Fruit fly (Drosophila melanogaster) whole organism, wandering third instar larva: ENCODE results near the gene CG34447.
A peak's percentile ranks its signal among the peaks of the same experiment; 100 is the strongest.

Experiments
- CG32264 ChIP-seq: fragments of 200-800 bp; sonication (Bioruptor generic); optimal IDR thresholded peaks from 2 replicates; lab custom pipeline; 2016; ENCODE audit warnings: missing biosample characterization, missing genetic modification characterization
- CG9705 ChIP-seq: fragments of 200-800 bp; sonication (Bioruptor generic); optimal IDR thresholded peaks from 2 replicates; lab custom pipeline; 2018; ENCODE audit warnings: missing biosample characterization, mild to moderate bottlenecking, missing genetic modification characterization
- CrebA ChIP-seq: fragments of 200-800 bp; sonication (Bioruptor generic); optimal IDR thresholded peaks from 2 replicates; lab custom pipeline; 2016; ENCODE audit warnings: missing biosample characterization, mild to moderate bottlenecking, missing genetic modification characterization, borderline replicate concordance
- Dif ChIP-seq: fragments of 200-275, 200-300 bp; sonication (Bioruptor generic); optimal IDR thresholded peaks from 2 replicates; lab custom pipeline; 2018; ENCODE audit warnings: missing biosample characterization, missing genetic modification characterization; ENCODE audit not compliant: partially characterized antibody
- GATAd ChIP-seq: sonication (Bioruptor generic); optimal IDR thresholded peaks from 2 replicates; lab custom pipeline; 2016; ENCODE audit warnings: missing biosample characterization, missing genetic modification characterization
- HLH106 ChIP-seq: fragments of 200-800 bp; optimal IDR thresholded peaks from 3 replicates; lab custom pipeline; 2019; ENCODE audit warnings: missing biosample characterization, mild to moderate bottlenecking, missing genetic modification characterization, moderate library complexity
- Hnf4 ChIP-seq: fragments of 200-800 bp; sonication (Bioruptor generic); optimal IDR thresholded peaks from 2 replicates; lab custom pipeline; 2016; ENCODE audit warnings: missing biosample characterization, mild to moderate bottlenecking, missing genetic modification characterization
- Hr78 ChIP-seq: fragments of >200 bp; optimal IDR thresholded peaks from 2 replicates; lab custom pipeline; 2017; ENCODE audit warnings: missing biosample characterization, missing genetic modification characterization
- Hr83 ChIP-seq: fragments of 200-300 bp; sonication (Bioruptor generic); optimal IDR thresholded peaks from 2 replicates; lab custom pipeline; 2016; ENCODE audit warnings: missing biosample characterization, mild to moderate bottlenecking, missing genetic modification characterization, moderate library complexity; ENCODE audit not compliant: poor library complexity, severe bottlenecking
- Jra ChIP-seq: sonication (Bioruptor generic); optimal IDR thresholded peaks from 2 replicates; lab custom pipeline; 2016; ENCODE audit warnings: missing biosample characterization, missing genetic modification characterization
- Myc ChIP-seq: fragments of >200 bp; optimal IDR thresholded peaks from 2 replicates; lab custom pipeline; 2017
- N ChIP-seq: fragments of >200 bp; optimal IDR thresholded peaks from 2 replicates; lab custom pipeline; 2018; ENCODE audit warnings: missing biosample characterization, missing external identifiers, missing genetic modification characterization
- OdsH ChIP-seq: fragments of 200-800 bp; sonication (Bioruptor generic); optimal IDR thresholded peaks from 2 replicates; lab custom pipeline; 2016; ENCODE audit warnings: missing biosample characterization, mild to moderate bottlenecking, missing genetic modification characterization
- Rel ChIP-seq, 2 experiments: fragments of 200-800 bp; sonication (Bioruptor generic) in 1 of 2; optimal IDR thresholded peaks; 2 replicates in 1 of 2; 3 replicates in 1 of 2; lab custom pipeline; 2016 to 2019; ENCODE audit warnings: mild to moderate bottlenecking in 2 of 2, missing biosample characterization in 2 of 2, missing genetic modification characterization in 2 of 2, moderate library complexity in 1 of 2
- Sp1 ChIP-seq: fragments of 200-800 bp; sonication (Bioruptor generic); optimal IDR thresholded peaks from 3 replicates; lab custom pipeline; 2019; ENCODE audit warnings: missing biosample characterization, mild to moderate bottlenecking, missing genetic modification characterization, moderate library complexity
- br ChIP-seq: fragments of 200-800 bp; sonication (Bioruptor generic); optimal IDR thresholded peaks from 2 replicates; lab custom pipeline; 2016; ENCODE audit warnings: missing biosample characterization, missing genetic modification characterization
- brk ChIP-seq: fragments of 200-800 bp; sonication (Bioruptor generic); optimal IDR thresholded peaks from 2 replicates; lab custom pipeline; 2016; ENCODE audit warnings: missing biosample characterization, mild to moderate bottlenecking, missing genetic modification characterization
- dmrt93B ChIP-seq: fragments of 200-800 bp; sonication (Bioruptor generic); optimal IDR thresholded peaks from 2 replicates; lab custom pipeline; 2018; ENCODE audit warnings: missing biosample characterization, mild to moderate bottlenecking, missing genetic modification characterization
- dsf ChIP-seq: sonication (Bioruptor generic); optimal IDR thresholded peaks from 2 replicates; lab custom pipeline; 2016; ENCODE audit warnings: missing biosample characterization, missing genetic modification characterization, borderline replicate concordance
- ey ChIP-seq: fragments of 200-800 bp; sonication (Bioruptor generic); optimal IDR thresholded peaks from 2 replicates; lab custom pipeline; 2016; ENCODE audit warnings: missing biosample characterization, missing genetic modification characterization
- foxo ChIP-seq, 2 experiments: fragments of 200-800 bp; sonication (Bioruptor generic); optimal IDR thresholded peaks; 2 replicates in 1 of 2; 3 replicates in 1 of 2; lab custom pipeline; 2016 to 2017; ENCODE audit warnings: missing biosample characterization in 2 of 2, missing genetic modification characterization in 2 of 2
- fru ChIP-seq: fragments of 200-800 bp; sonication (Bioruptor generic); optimal IDR thresholded peaks from 3 replicates; lab custom pipeline; 2016; ENCODE audit warnings: missing biosample characterization, mild to moderate bottlenecking, missing genetic modification characterization
- h ChIP-seq: fragments of 200-800 bp; sonication (Bioruptor generic); optimal IDR thresholded peaks from 3 replicates; lab custom pipeline; 2016; ENCODE audit warnings: missing biosample characterization, mild to moderate bottlenecking, missing genetic modification characterization
- jim ChIP-seq: fragments of 175-275, 200-325 bp; sonication (Bioruptor generic); optimal IDR thresholded peaks from 2 replicates; lab custom pipeline; 2016; ENCODE audit warnings: missing biosample characterization, mild to moderate bottlenecking, missing genetic modification characterization
- pan ChIP-seq: fragments of >200 bp; optimal IDR thresholded peaks from 2 replicates; lab custom pipeline; 2017
- psq ChIP-seq: fragments of 200-800 bp; sonication (Bioruptor generic); optimal IDR thresholded peaks from 3 replicates; lab custom pipeline; 2017; ENCODE audit warnings: missing biosample characterization, mild to moderate bottlenecking, missing genetic modification characterization, moderate library complexity
- rgr ChIP-seq: fragments of 200-800 bp; sonication (Bioruptor generic); optimal IDR thresholded peaks from 3 replicates; lab custom pipeline; 2016; ENCODE audit warnings: missing biosample characterization, mild to moderate bottlenecking, missing genetic modification characterization
- sage ChIP-seq: fragments of 200-800 bp; sonication (Bioruptor generic); optimal IDR thresholded peaks from 2 replicates; lab custom pipeline; 2016; ENCODE audit warnings: missing biosample characterization, mild to moderate bottlenecking, missing genetic modification characterization
- sv ChIP-seq: fragments of 200-800 bp; sonication (Bioruptor generic); optimal IDR thresholded peaks from 3 replicates; lab custom pipeline; 2016; ENCODE audit warnings: missing biosample characterization, missing genetic modification characterization
- tai ChIP-seq: sonication (Bioruptor generic); optimal IDR thresholded peaks from 2 replicates; lab custom pipeline; 2016; ENCODE audit warnings: missing biosample characterization, missing genetic modification characterization
- usp ChIP-seq: fragments of >200 bp; optimal IDR thresholded peaks from 2 replicates; lab custom pipeline; 2017; ENCODE audit warnings: missing biosample characterization, missing genetic modification characterization
- woc ChIP-seq: sonication (Bioruptor generic); optimal IDR thresholded peaks from 2 replicates; lab custom pipeline; 2016; ENCODE audit warnings: missing biosample characterization, mild to moderate bottlenecking, missing genetic modification characterization

CG34447 gene

DNA sequence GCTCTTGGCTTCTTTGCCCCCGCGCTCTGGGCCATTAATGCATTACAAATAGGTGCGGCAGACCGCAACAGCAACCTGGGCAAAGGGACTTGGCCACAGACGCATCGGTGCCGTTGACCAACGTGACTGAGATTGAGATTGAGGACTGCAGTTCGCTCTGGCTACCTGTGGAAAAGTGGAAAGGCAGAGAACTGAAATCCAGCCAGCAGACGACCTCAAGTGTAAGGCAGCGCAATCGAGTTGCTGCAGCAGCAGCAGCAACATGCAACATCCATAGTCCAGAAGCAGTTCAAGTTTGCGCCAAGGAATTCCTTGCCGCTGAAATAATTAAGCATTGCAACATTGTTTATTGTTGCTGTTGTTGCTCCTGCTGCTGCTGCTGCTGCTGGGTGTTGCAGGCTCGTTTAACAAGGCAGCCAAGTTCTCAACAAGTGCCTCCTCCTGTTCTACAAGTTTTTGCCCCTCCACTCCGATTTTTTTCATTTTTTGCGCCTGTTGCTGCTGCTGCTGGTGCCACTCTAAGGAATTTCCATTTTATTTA, 5.9 kb upstream of the CG34447 start:
- no peak for TF ChIP-seq Hr83 (GFP tag; lab: Kevin White, UChicago)
- TF ChIP-seq N (GFP tag; lab: Kevin White, UChicago): no peak
- TF ChIP-seq jim (GFP tag; lab: Kevin White, UChicago): no peak
- no peak for TF ChIP-seq dmrt93B (GFP tag; lab: Kevin White, UChicago)
- TF ChIP-seq foxo (GFP tag; optimal IDR thresholded peaks at IDR 0.05; lab: Kevin White, UChicago): no peak
- no peak for TF ChIP-seq Sp1
- no peak for TF ChIP-seq woc (GFP tag; lab: Kevin White, UChicago)
- TF ChIP-seq fru (GFP tag; lab: Kevin White, UChicago): no peak
- no peak for TF ChIP-seq psq (GFP tag; lab: Kevin White, UChicago)
- no peak for TF ChIP-seq h (GFP tag; lab: Kevin White, UChicago)
- no peak for TF ChIP-seq sage (GFP tag; lab: Kevin White, UChicago)
- TF ChIP-seq dsf (GFP tag; lab: Kevin White, UChicago): no peak
- no peak for TF ChIP-seq ey (GFP tag; lab: Kevin White, UChicago)
- TF ChIP-seq tai (GFP tag; lab: Kevin White, UChicago): no peak
- no peak for TF ChIP-seq HLH106 (tag; lab: Kevin White, UChicago)
- no peak for TF ChIP-seq Hr78 (GFP tag; lab: Kevin White, UChicago)
- no peak for TF ChIP-seq Myc (lab: Kevin White, UChicago)

DNA sequence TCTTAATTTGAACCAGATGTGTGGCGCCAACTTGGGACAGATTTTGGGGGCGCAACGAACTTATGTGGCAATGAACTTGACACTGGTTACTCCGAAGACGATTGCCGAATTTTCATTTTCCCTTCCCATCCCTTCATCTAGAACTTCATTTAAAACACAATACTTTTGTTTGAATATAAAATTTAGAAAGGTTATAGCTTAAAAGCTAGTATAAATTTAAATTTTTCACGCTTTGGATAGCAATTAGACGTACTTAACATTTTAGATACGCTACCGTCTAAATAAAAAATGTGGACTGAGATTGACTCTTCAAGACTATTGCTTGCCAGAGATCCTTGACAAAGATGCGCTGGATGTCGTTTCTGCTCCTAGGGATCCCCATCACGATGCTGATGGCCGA, 4.7 kb upstream of the CG34447 start, which contains the start of gene CG44139:
CG44139 (plus strand) TSS at position 301 of the 400 bp plus-strand sequence.
- no peak for TF ChIP-seq OdsH
- TF ChIP-seq Hr83 (GFP tag; lab: Kevin White, UChicago): no peak
- no peak for TF ChIP-seq ey (GFP tag; lab: Kevin White, UChicago)
- TF ChIP-seq dmrt93B (GFP tag; lab: Kevin White, UChicago): no peak
- no peak for TF ChIP-seq CG32264
- no peak for TF ChIP-seq Hnf4 (GFP tag; lab: Kevin White, UChicago)
- TF ChIP-seq jim (GFP tag; lab: Kevin White, UChicago): no peak
- TF ChIP-seq N (GFP tag; lab: Kevin White, UChicago): no peak
- TF ChIP-seq usp (GFP tag; lab: Kevin White, UChicago): no peak
- no peak for TF ChIP-seq fru (GFP tag; lab: Kevin White, UChicago)
- no peak for TF ChIP-seq Rel (GFP tag; optimal IDR thresholded peaks at IDR 0.05; lab: Kevin White, UChicago)
- TF ChIP-seq Rel (tag; optimal IDR thresholded peaks at IDR 0.05; lab: Kevin White, UChicago): no peak
- no peak for TF ChIP-seq sage (GFP tag; lab: Kevin White, UChicago)
- no peak for TF ChIP-seq CrebA
- no peak for TF ChIP-seq psq (GFP tag; lab: Kevin White, UChicago)
- no peak for TF ChIP-seq dsf (GFP tag; lab: Kevin White, UChicago)
- no peak for TF ChIP-seq pan (lab: Kevin White, UChicago)
- TF ChIP-seq Dif (GFP tag; lab: Kevin White, UChicago): no peak
- no peak for TF ChIP-seq tai (GFP tag; lab: Kevin White, UChicago)
- TF ChIP-seq Sp1: no peak
- TF ChIP-seq, all 38 proteins: peak for 0

dm6 chr2L:2420490-2420889, 677 bp upstream of the CG34447 start, which contains the start of gene CG9886:
Gene CG9886, plus strand, starts transcription at chr2L:2420830.
- TF ChIP-seq Hnf4 (GFP tag; lab: Kevin White, UChicago): peak; percentile 32
- no peak for TF ChIP-seq Hr83 (GFP tag; lab: Kevin White, UChicago)
- no peak for TF ChIP-seq pan (lab: Kevin White, UChicago)
- TF ChIP-seq h (GFP tag; lab: Kevin White, UChicago): peak; percentile 52
- TF ChIP-seq rgr (GFP tag; lab: Kevin White, UChicago): peak; percentile 39
- peak; percentile 2 for TF ChIP-seq Jra (GFP tag; lab: Kevin White, UChicago)
- peak; percentile 53 for TF ChIP-seq fru (GFP tag; lab: Kevin White, UChicago)
- TF ChIP-seq HLH106 (tag; lab: Kevin White, UChicago): peak; percentile 68
- peak; percentile 25 for TF ChIP-seq ey (GFP tag; lab: Kevin White, UChicago)
- peak; percentile 63 for TF ChIP-seq sv (GFP tag; lab: Kevin White, UChicago)
- peak; percentile 64 for TF ChIP-seq brk (GFP tag; lab: Kevin White, UChicago)
- no peak for TF ChIP-seq br (GFP tag; lab: Kevin White, UChicago)
- TF ChIP-seq sage (GFP tag; lab: Kevin White, UChicago): peak; percentile 28
- TF ChIP-seq woc (GFP tag; lab: Kevin White, UChicago): peak; percentile 12
- TF ChIP-seq psq (GFP tag; lab: Kevin White, UChicago): peak; percentile 25
- no peak for TF ChIP-seq CG9705
- TF ChIP-seq OdsH: peak; percentile 21
- peak; percentile 65 for TF ChIP-seq Dif (GFP tag; lab: Kevin White, UChicago)
- peak in 1 of 2 experiments; percentile 53 for TF ChIP-seq foxo (GFP tag; optimal IDR thresholded peaks at IDR 0.05; lab: Kevin White, UChicago)
- no peak for TF ChIP-seq GATAd (GFP tag; lab: Kevin White, UChicago)
